Fruit fly (Drosophila melanogaster) whole organism, embryonic: ENCODE results near the gene Rab8.
A peak's percentile ranks its signal among the peaks of the same experiment; 100 is the strongest.

Experiments
- Bteb2 ChIP-seq: fragments of 200-800 bp; sonication (Bioruptor generic); optimal IDR thresholded peaks from 2 replicates; lab custom pipeline; 2016; ENCODE audit warnings: missing biosample characterization, missing genetic modification characterization
- CG12299 ChIP-seq: fragments of 200-800 bp; sonication (Bioruptor generic); optimal IDR thresholded peaks from 2 replicates; lab custom pipeline; 2018; ENCODE audit warnings: missing biosample characterization, mild to moderate bottlenecking, missing genetic modification characterization
- CG17328 ChIP-seq: fragments of 200-800 bp; sonication (Bioruptor generic); IDR thresholded peaks from 2 replicates; pipeline ENCODE4 v1.3.6; 2022; ENCODE audit warnings: missing biosample characterization, missing genetic modification characterization
- CG17568 ChIP-seq: fragments of 200-800 bp; sonication (Bioruptor generic); optimal IDR thresholded peaks from 2 replicates; lab custom pipeline; 2018; ENCODE audit warnings: missing biosample characterization, mild to moderate bottlenecking, missing genetic modification characterization, moderate library complexity
- CG1792 ChIP-seq: fragments of 200-800 bp; sonication (Bioruptor generic); optimal IDR thresholded peaks from 2 replicates; lab custom pipeline; 2016; ENCODE audit warnings: missing biosample characterization, missing genetic modification characterization
- CG18011 ChIP-seq: fragments of 200-800 bp; sonication (Bioruptor generic); optimal IDR thresholded peaks from 2 replicates; lab custom pipeline; 2017; ENCODE audit warnings: missing biosample characterization, missing genetic modification characterization, mild to moderate bottlenecking, moderate library complexity, missing genotype
- CG18262 ChIP-seq: fragments of 200-800 bp; optimal IDR thresholded peaks from 3 replicates; lab custom pipeline; 2019; ENCODE audit warnings: missing biosample characterization, mild to moderate bottlenecking, missing genetic modification characterization, moderate library complexity
- CG2116 ChIP-seq: fragments of 200-800 bp; sonication (Bioruptor generic); optimal IDR thresholded peaks from 3 replicates; lab custom pipeline; 2018; ENCODE audit warnings: missing biosample characterization, mild to moderate bottlenecking, missing genetic modification characterization
- CG2678 ChIP-seq: fragments of 200-800 bp; sonication (Bioruptor generic); optimal IDR thresholded peaks from 3 replicates; lab custom pipeline; 2019; ENCODE audit warnings: missing biosample characterization, mild to moderate bottlenecking, missing genetic modification characterization, moderate library complexity
- CG32532 ChIP-seq: fragments of 200-800 bp; sonication (Bioruptor generic); IDR thresholded peaks from 2 replicates; pipeline ENCODE4 v1.3.6; 2022; ENCODE audit warnings: missing biosample characterization, missing genetic modification characterization
- CG3838 ChIP-seq: fragments of 200-800 bp; sonication (Bioruptor generic); optimal IDR thresholded peaks from 3 replicates; lab custom pipeline; 2016; ENCODE audit warnings: missing biosample characterization, missing genetic modification characterization
- CG4617 ChIP-seq: fragments of 200-800 bp; sonication (Bioruptor generic); optimal IDR thresholded peaks from 3 replicates; lab custom pipeline; 2016; ENCODE audit warnings: missing biosample characterization, missing genetic modification characterization, borderline replicate concordance
- CG5953 ChIP-seq: fragments of 200-800 bp; sonication (Bioruptor generic); IDR thresholded peaks from 2 replicates; pipeline ENCODE4 v1.3.6; 2022; ENCODE audit warnings: missing biosample characterization, missing genetic modification characterization
- CG6654 ChIP-seq: fragments of 200-800 bp; sonication (Bioruptor generic); optimal IDR thresholded peaks from 2 replicates; lab custom pipeline; 2017; ENCODE audit warnings: missing biosample characterization, mild to moderate bottlenecking, missing genetic modification characterization
- CG7271 ChIP-seq: fragments of 200-800 bp; sonication (Bioruptor generic); optimal IDR thresholded peaks from 2 replicates; lab custom pipeline; 2018; ENCODE audit warnings: missing biosample characterization, mild to moderate bottlenecking, missing genetic modification characterization, moderate library complexity
- CG7372 ChIP-seq: fragments of 200-800 bp; sonication (Bioruptor generic); IDR thresholded peaks from 2 replicates; pipeline ENCODE4 v1.3.6; 2022; ENCODE audit warnings: missing biosample characterization, missing genetic modification characterization
- CG8290 ChIP-seq, 3 experiments: fragments of 200-800 bp; sonication (Bioruptor generic); optimal IDR thresholded peaks; 2 replicates each; lab custom pipeline; 2016 to 2019; ENCODE audit warnings: missing biosample characterization in 3 of 3, missing genetic modification characterization in 3 of 3, mild to moderate bottlenecking in 2 of 3, moderate library complexity in 1 of 3
- CG9727 ChIP-seq: fragments of 200-800 bp; sonication (Bioruptor generic); optimal IDR thresholded peaks from 3 replicates; lab custom pipeline; 2017; ENCODE audit warnings: missing biosample characterization, mild to moderate bottlenecking, missing genetic modification characterization
- CG9817 ChIP-seq: fragments of 200-800 bp; sonication (Bioruptor generic); optimal IDR thresholded peaks from 2 replicates; lab custom pipeline; 2018; ENCODE audit warnings: missing biosample characterization, mild to moderate bottlenecking, missing genetic modification characterization, moderate library complexity
- Dll ChIP-seq: fragments of 200-800 bp; sonication (Bioruptor generic); IDR thresholded peaks from 4 replicates; pipeline ENCODE4 v1.3.6; 2022; ENCODE audit warnings: missing biosample characterization, missing genetic modification characterization; ENCODE audit not compliant: partially characterized antibody
- Dp ChIP-seq: fragments of 200-800 bp; sonication (Bioruptor generic); optimal IDR thresholded peaks from 2 replicates; lab custom pipeline; 2018; ENCODE audit warnings: missing biosample characterization, mild to moderate bottlenecking, missing genetic modification characterization, moderate library complexity
- Elba2 ChIP-seq: fragments of 200-800 bp; sonication (Bioruptor generic); optimal IDR thresholded peaks from 3 replicates; lab custom pipeline; 2016; ENCODE audit warnings: missing biosample characterization, missing genetic modification characterization
- H2.0 ChIP-seq: fragments of 200-800 bp; sonication (Bioruptor generic); IDR thresholded peaks from 2 replicates; pipeline ENCODE4 v1.3.6; 2022; ENCODE audit warnings: missing biosample characterization, missing genetic modification characterization
- Jarid2 ChIP-seq: fragments of 200-800 bp; sonication (Bioruptor generic); optimal IDR thresholded peaks from 3 replicates; lab custom pipeline; 2017; ENCODE audit warnings: mild to moderate bottlenecking, missing biosample characterization, missing genetic modification reagents, missing genetic modification characterization
- Lim3 ChIP-seq: fragments of 200-800 bp; sonication (Bioruptor generic); IDR thresholded peaks from 2 replicates; pipeline ENCODE4 v1.3.6; 2022; ENCODE audit warnings: missing biosample characterization, missing genetic modification characterization
- MESR4 ChIP-seq: fragments of 200-800 bp; sonication (Bioruptor generic); optimal IDR thresholded peaks from 2 replicates; lab custom pipeline; 2018; ENCODE audit warnings: missing biosample characterization, mild to moderate bottlenecking, missing genetic modification characterization, moderate library complexity
- Pdp1 ChIP-seq, 2 experiments: fragments of 200-800 bp; sonication (Bioruptor generic); optimal IDR thresholded peaks; 3 replicates each; lab custom pipeline; 2016; ENCODE audit warnings: missing biosample characterization in 2 of 2, missing genetic modification characterization in 2 of 2, mild to moderate bottlenecking in 1 of 2, moderate library complexity in 1 of 2
- Scr ChIP-seq: fragments of 200-800 bp; sonication (Bioruptor generic); IDR thresholded peaks from 2 replicates; pipeline ENCODE4 v1.3.6; 2022; ENCODE audit warnings: missing biosample characterization, missing genetic modification characterization; ENCODE audit not compliant: partially characterized antibody
- abd-A ChIP-seq: fragments of 200-800 bp; sonication (Bioruptor generic); optimal IDR thresholded peaks from 3 replicates; lab custom pipeline; 2019; ENCODE audit warnings: missing biosample characterization, mild to moderate bottlenecking, missing genetic modification characterization, moderate library complexity
- ac ChIP-seq: fragments of 200-800 bp; sonication (Bioruptor generic); optimal IDR thresholded peaks from 3 replicates; lab custom pipeline; 2017; ENCODE audit warnings: missing biosample characterization, mild to moderate bottlenecking, missing genetic modification characterization
- ap ChIP-seq: fragments of 200-800 bp; sonication (Bioruptor generic); IDR thresholded peaks from 2 replicates; pipeline ENCODE4 v1.3.6; 2022; ENCODE audit warnings: missing biosample characterization, missing genetic modification characterization
- bigmax ChIP-seq: fragments of 200-800 bp; sonication (Bioruptor generic); optimal IDR thresholded peaks from 2 replicates; lab custom pipeline; 2018; ENCODE audit warnings: missing biosample characterization, mild to moderate bottlenecking, missing genetic modification characterization
- cato ChIP-seq: fragments of 200-800 bp; sonication (Bioruptor generic); optimal IDR thresholded peaks from 2 replicates; lab custom pipeline; 2016; ENCODE audit warnings: missing biosample characterization, missing genetic modification characterization, borderline replicate concordance
- chinmo ChIP-seq: fragments of 200-800 bp; sonication (Bioruptor generic); IDR thresholded peaks from 4 replicates; pipeline ENCODE4 v1.3.6; 2022; ENCODE audit warnings: missing biosample characterization, missing genetic modification characterization; ENCODE audit not compliant: partially characterized antibody
- cwo ChIP-seq: fragments of 200-800 bp; sonication (Bioruptor generic); optimal IDR thresholded peaks from 3 replicates; lab custom pipeline; 2017; ENCODE audit warnings: missing biosample characterization, missing genetic modification characterization, mild to moderate bottlenecking, moderate library complexity, missing genetic modification reagents
- danr ChIP-seq: fragments of 200-800 bp; sonication (Bioruptor generic); IDR thresholded peaks from 2 replicates; pipeline ENCODE4 v1.3.6; 2022; ENCODE audit warnings: missing biosample characterization, missing genetic modification characterization
- dm ChIP-seq: fragments of 200-800 bp; sonication (Bioruptor generic); optimal IDR thresholded peaks from 3 replicates; lab custom pipeline; 2016; ENCODE audit warnings: missing biosample characterization, missing genetic modification characterization
- fru ChIP-seq: fragments of >200 bp; optimal IDR thresholded peaks from 2 replicates; lab custom pipeline; 2017
- gfzf ChIP-seq: fragments of 200-800 bp; sonication (Bioruptor generic); optimal IDR thresholded peaks from 2 replicates; lab custom pipeline; 2016; ENCODE audit warnings: missing biosample characterization, mild to moderate bottlenecking, missing genetic modification characterization, moderate library complexity
- grn ChIP-seq: fragments of 200-800 bp; sonication (Bioruptor generic); optimal IDR thresholded peaks from 3 replicates; lab custom pipeline; 2017; ENCODE audit warnings: missing biosample characterization, missing genetic modification characterization
- gt ChIP-seq: fragments of 200-800 bp; sonication (Bioruptor generic); IDR thresholded peaks from 2 replicates; pipeline ENCODE4 v1.3.6; 2022; ENCODE audit warnings: missing biosample characterization, missing genetic modification characterization
- her ChIP-seq: fragments of 200-800 bp; sonication (Bioruptor generic); optimal IDR thresholded peaks from 2 replicates; lab custom pipeline; 2016; ENCODE audit warnings: missing biosample characterization, missing genetic modification characterization
- jing ChIP-seq: fragments of 200-800 bp; sonication (Bioruptor generic); optimal IDR thresholded peaks from 2 replicates; lab custom pipeline; 2018; ENCODE audit warnings: missing biosample characterization, mild to moderate bottlenecking, missing genetic modification characterization
- rib ChIP-seq: fragments of 200-800 bp; sonication (Bioruptor generic); IDR thresholded peaks from 2 replicates; pipeline ENCODE4 v1.3.6; 2022; ENCODE audit warnings: missing biosample characterization, missing genetic modification characterization
- stwl ChIP-seq: fragments of 200-800 bp; sonication (Bioruptor generic); optimal IDR thresholded peaks from 3 replicates; lab custom pipeline; 2018; ENCODE audit warnings: missing biosample characterization, mild to moderate bottlenecking, missing genetic modification characterization, moderate library complexity
- tap ChIP-seq: fragments of 200-800 bp; optimal IDR thresholded peaks from 3 replicates; lab custom pipeline; 2019; ENCODE audit warnings: missing biosample characterization, mild to moderate bottlenecking, missing genetic modification characterization, moderate library complexity
- twi ChIP-seq: fragments of 200-800 bp; optimal IDR thresholded peaks from 2 replicates; lab custom pipeline; 2019; ENCODE audit warnings: missing biosample characterization, mild to moderate bottlenecking, missing genetic modification characterization, moderate library complexity
- unc-4 ChIP-seq: fragments of 200-800 bp; sonication (Bioruptor generic); IDR thresholded peaks from 2 replicates; pipeline ENCODE4 v1.3.6; 2022; ENCODE audit warnings: missing biosample characterization, missing genetic modification characterization; ENCODE audit not compliant: partially characterized antibody
- vfl ChIP-seq: fragments of 200-800 bp; sonication (Bioruptor generic); optimal IDR thresholded peaks from 2 replicates; lab custom pipeline; 2016; ENCODE audit warnings: missing biosample characterization, missing genetic modification characterization
- wek ChIP-seq: fragments of 200-800 bp; sonication (Bioruptor generic); optimal IDR thresholded peaks from 3 replicates; lab custom pipeline; 2018; ENCODE audit warnings: missing biosample characterization, mild to moderate bottlenecking, missing genetic modification characterization, moderate library complexity

Gene Rab8

DNA sequence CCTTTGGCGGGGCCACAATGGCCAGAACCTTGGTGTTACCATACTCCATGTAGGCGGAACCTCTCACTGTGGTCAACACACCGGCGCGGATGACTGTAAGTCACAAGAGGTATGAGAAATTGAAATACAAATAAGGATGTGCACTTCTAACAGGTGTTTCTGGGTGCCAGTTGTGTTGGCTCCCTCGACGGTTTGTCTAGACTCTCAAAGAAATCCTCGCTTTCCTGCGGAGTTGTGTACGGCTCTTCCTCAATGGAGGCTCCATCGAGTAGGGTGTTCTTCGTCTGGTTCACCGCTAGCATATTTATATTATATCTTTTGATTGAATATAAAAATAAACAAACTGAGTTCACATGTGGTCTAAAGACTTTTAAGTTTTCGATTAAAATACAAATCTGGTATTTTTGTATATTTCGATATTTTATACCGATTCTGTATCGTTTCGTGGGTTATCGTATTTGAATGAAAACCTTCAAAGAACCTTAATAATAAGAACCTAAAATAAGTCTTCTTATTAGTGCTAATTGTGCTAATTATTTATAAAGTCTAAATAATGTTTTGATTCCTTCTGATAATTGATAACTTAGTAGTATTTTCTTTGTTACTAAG, 42.6 kb upstream of the Rab8 start, which contains the start of gene Mtr3 (continued):
- TF ChIP-seq CG18262 (tag; lab: Kevin White, UChicago) (no peak), tap (tag; lab: Kevin White, UChicago) (no peak), CG12299 (no peak), grn (no peak), CG2678 (tag; lab: Kevin White, UChicago) (no peak), Dll (GFP tag; lab: Robert Waterston, UW) (peak; percentile 58; the same call in 2 of the 4 replicates), jing (GFP tag; lab: Kevin White, UChicago) (no peak), H2.0 (GFP tag; lab: Robert Waterston, UW) (no peak), stwl (tag; lab: Kevin White, UChicago) (peak; percentile 2), Pdp1 (GFP tag; optimal IDR thresholded peaks at IDR 0.05; lab: Kevin White, UChicago) (no peak), gfzf (no peak), CG7372 (GFP tag; lab: Robert Waterston, UW) (no peak), CG8290 (GFP tag; optimal IDR thresholded peaks at IDR 0.05; lab: Kevin White, UChicago) (no peak), CG8290 (tag; optimal IDR thresholded peaks at IDR 0.05; lab: Kevin White, UChicago) (no peak), CG1792 (GFP tag; lab: Kevin White, UChicago) (no peak), Jarid2 (GFP tag; lab: Kevin White, UChicago) (no peak), CG9727 (GFP tag; lab: Kevin White, UChicago) (no peak), Scr (GFP tag; lab: Robert Waterston, UW) (peak; percentile 39; the same call in 1 of the 2 replicates), Lim3 (GFP tag; lab: Robert Waterston, UW) (no peak), Dp (peak; percentile 79), CG32532 (no peak), CG17328 (GFP tag; lab: Robert Waterston, UW) (no peak), her (GFP tag; lab: Kevin White, UChicago) (no peak), abd-A (tag; lab: Kevin White, UChicago) (no peak), wek (GFP tag; lab: Kevin White, UChicago) (no peak), Elba2 (GFP tag; lab: Kevin White, UChicago) (no peak), CG17568 (GFP tag; lab: Kevin White, UChicago) (no peak), gt (GFP tag; lab: Robert Waterston, UW) (no peak), CG5953 (no peak), chinmo (no peak), vfl (GFP tag; lab: Kevin White, UChicago) (no peak), ap (GFP tag; lab: Robert Waterston, UW) (no peak), MESR4 (GFP tag; lab: Kevin White, UChicago) (peak; percentile 62), dm (GFP tag; lab: Kevin White, UChicago) (no peak), CG4617 (GFP tag; lab: Kevin White, UChicago) (no peak), rib (GFP tag; lab: Robert Waterston, UW) (no peak), CG7271 (tag; lab: Kevin White, UChicago) (no peak), Bteb2 (GFP tag; lab: Kevin White, UChicago) (no peak), twi (tag; lab: Kevin White, UChicago) (no peak), CG18011 (GFP tag; lab: Kevin White, UChicago) (no peak), ac (GFP tag; lab: Kevin White, UChicago) (no peak), fru (no peak), CG2116 (peak; percentile 57), danr (GFP tag; lab: Robert Waterston, UW) (no peak), CG6654 (GFP tag; lab: Kevin White, UChicago) (no peak), cato (no peak), cwo (GFP tag; lab: Kevin White, UChicago) (no peak), CG3838 (GFP tag; lab: Kevin White, UChicago) (no peak), unc-4 (GFP tag; lab: Robert Waterston, UW) (peak; percentile 52), bigmax (GFP tag; lab: Kevin White, UChicago) (no peak), CG9817 (tag; lab: Kevin White, UChicago) (no peak)
